Fruit fly (Drosophila melanogaster): ENCODE data around the gene CG16984.

Gene CG16984

dm6 chr3L:2566029-2566428, 29.6 kb upstream of the CG16984 start:
- TF ChIP-seq Rel (GFP tag; optimal IDR thresholded peaks at IDR 0.05) (no peak), Rel (tag; optimal IDR thresholded peaks at IDR 0.05) (peak; percentile 18), Dfd (GFP tag; optimal IDR thresholded peaks at IDR 0.05) (no peak)

dm6 chr3L:2567050-2567609, 28.5 kb upstream of the CG16984 start:
- TF ChIP-seq fru (GFP tag; optimal IDR thresholded peaks at IDR 0.05) = no peak
- TF ChIP-seq dsf (GFP tag; optimal IDR thresholded peaks at IDR 0.05; ENCODE audit: borderline replicate concordance) = no peak
- TF ChIP-seq h (GFP tag; optimal IDR thresholded peaks at IDR 0.05) = no peak
- TF ChIP-seq Mio (GFP tag; optimal IDR thresholded peaks at IDR 0.05) = no peak
- TF ChIP-seq woc (GFP tag; optimal IDR thresholded peaks at IDR 0.05) = no peak
- TF ChIP-seq Dif (GFP tag; optimal IDR thresholded peaks at IDR 0.05; ENCODE audit: partially characterized antibody) = no peak
- no peak for TF ChIP-seq CG32264 (GFP tag; optimal IDR thresholded peaks at IDR 0.05)
- TF ChIP-seq Dfd (GFP tag; optimal IDR thresholded peaks at IDR 0.05) = no peak
- TF ChIP-seq Jra (GFP tag; optimal IDR thresholded peaks at IDR 0.05) = no peak
- TF ChIP-seq N (GFP tag; optimal IDR thresholded peaks at IDR 0.05) = no peak
- no peak for TF ChIP-seq Myc (optimal IDR thresholded peaks at IDR 0.05)
- no peak for TF ChIP-seq CrebA (GFP tag; optimal IDR thresholded peaks at IDR 0.05; ENCODE audit: borderline replicate concordance)
- TF ChIP-seq Sp1 (GFP tag; optimal IDR thresholded peaks at IDR 0.05) = no peak
- no peak for TF ChIP-seq Abd-B (GFP tag; optimal IDR thresholded peaks at IDR 0.05)
- no peak for TF ChIP-seq CG9705 (GFP tag; optimal IDR thresholded peaks at IDR 0.05)
- TF ChIP-seq dmrt93B (GFP tag; optimal IDR thresholded peaks at IDR 0.05) = no peak
- TF ChIP-seq jim (GFP tag; optimal IDR thresholded peaks at IDR 0.05) = no peak
- TF ChIP-seq Hr83 (GFP tag; optimal IDR thresholded peaks at IDR 0.05; ENCODE audit: poor library complexity, severe bottlenecking) = no peak

DNA sequence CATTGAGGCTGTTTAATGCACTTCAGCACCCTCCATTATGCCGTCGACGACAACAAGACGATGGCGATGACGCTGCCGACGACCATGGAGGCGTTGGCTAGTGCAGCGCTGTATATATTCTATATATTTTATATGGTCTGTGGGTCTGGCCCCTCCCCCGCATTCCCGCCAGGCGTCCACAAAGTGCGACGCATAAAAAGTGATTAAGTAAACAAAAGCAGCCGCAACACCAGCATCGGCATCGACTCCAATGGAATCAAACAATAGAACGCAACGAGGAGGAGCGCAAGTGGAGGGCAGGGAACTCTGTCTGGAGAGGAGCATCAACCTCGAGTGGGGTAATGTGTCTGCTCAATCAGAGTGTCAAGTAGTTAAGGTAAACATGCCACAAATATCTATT, 27.3 kb upstream of the CG16984 start:
- TF ChIP-seq dmrt93B (GFP tag; optimal IDR thresholded peaks at IDR 0.05) (no peak), lola (GFP tag; optimal IDR thresholded peaks at IDR 0.05) (no peak)

DNA sequence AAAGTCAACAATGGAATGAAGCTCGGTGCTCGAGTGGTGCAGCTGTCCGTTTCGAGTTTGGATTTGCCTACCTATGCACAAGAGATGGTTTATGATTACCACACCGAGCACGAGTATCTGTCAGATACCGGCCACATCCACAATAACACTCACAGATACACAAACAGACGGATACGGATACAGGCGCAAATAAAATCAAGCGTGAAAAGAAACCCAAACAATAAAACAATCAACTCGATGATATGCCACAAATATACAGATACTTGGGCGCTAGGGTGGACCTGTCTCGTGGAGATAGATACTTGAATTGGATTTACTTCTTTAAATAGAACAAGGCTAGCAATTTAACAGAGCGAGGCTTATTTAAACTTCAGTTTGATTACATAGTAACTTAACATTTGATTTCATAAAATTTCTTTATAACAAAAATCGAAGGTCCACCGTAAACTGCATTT, 25.3 kb upstream of the CG16984 start:
- TF ChIP-seq Hnf4 (GFP tag; optimal IDR thresholded peaks at IDR 0.05) (peak; percentile 67), ey (GFP tag; optimal IDR thresholded peaks at IDR 0.05) (peak; percentile 78), brk (GFP tag; optimal IDR thresholded peaks at IDR 0.05) (peak; percentile 16), fru (GFP tag; optimal IDR thresholded peaks at IDR 0.05) (peak; percentile 80), OdsH (GFP tag; optimal IDR thresholded peaks at IDR 0.05) (peak; percentile 71), Sp1 (GFP tag; optimal IDR thresholded peaks at IDR 0.05) (peak; percentile 50), HLH106 (tag; optimal IDR thresholded peaks at IDR 0.05) (peak; percentile 32), Dfd (GFP tag; optimal IDR thresholded peaks at IDR 0.05) (no peak), h (GFP tag; optimal IDR thresholded peaks at IDR 0.05) (peak; percentile 77), Jra (GFP tag; optimal IDR thresholded peaks at IDR 0.05) (no peak), sage (GFP tag; optimal IDR thresholded peaks at IDR 0.05) (peak; percentile 41), rgr (GFP tag; optimal IDR thresholded peaks at IDR 0.05) (peak; percentile 78), Hr78 (GFP tag; optimal IDR thresholded peaks at IDR 0.05) (no peak), woc (GFP tag; optimal IDR thresholded peaks at IDR 0.05) (peak; percentile 42), CG32264 (GFP tag; optimal IDR thresholded peaks at IDR 0.05) (peak; percentile 12), br (GFP tag; optimal IDR thresholded peaks at IDR 0.05) (peak; percentile 74), Abd-B (GFP tag; optimal IDR thresholded peaks at IDR 0.05) (no peak), psq (GFP tag; optimal IDR thresholded peaks at IDR 0.05) (peak; percentile 66), foxo (GFP tag; optimal IDR thresholded peaks at IDR 0.05) (peak; percentile 27 to 78), Hr83 (GFP tag; optimal IDR thresholded peaks at IDR 0.05; ENCODE audit: poor library complexity, severe bottlenecking) (no peak)

DNA sequence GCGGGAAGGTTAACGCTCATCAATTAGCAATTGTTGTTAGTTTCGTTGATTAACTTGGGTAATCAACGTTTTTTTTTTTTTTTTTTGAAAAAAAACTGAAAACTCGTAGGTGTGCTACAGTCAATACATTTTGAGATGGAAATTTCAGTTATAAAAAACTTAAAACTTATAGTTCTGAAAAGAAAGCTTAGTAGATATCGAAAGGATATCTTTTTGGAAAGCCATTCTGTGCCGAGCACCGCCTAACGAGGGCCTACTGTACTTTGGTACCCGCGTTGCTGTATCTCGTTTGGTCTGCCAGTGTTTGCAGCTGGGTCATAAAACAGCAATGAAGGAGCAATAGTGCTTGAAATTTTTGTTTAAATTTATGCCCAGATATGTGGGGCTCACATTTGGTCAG, 23.6 kb upstream of the CG16984 start:
- peak; percentile 36 for TF ChIP-seq fru (GFP tag; optimal IDR thresholded peaks at IDR 0.05)
- TF ChIP-seq CrebA (GFP tag; optimal IDR thresholded peaks at IDR 0.05; ENCODE audit: borderline replicate concordance) = no peak
- peak in 1 of 2 experiments; percentile 34 for TF ChIP-seq foxo (GFP tag; optimal IDR thresholded peaks at IDR 0.05)
- peak; percentile 16 for TF ChIP-seq h (GFP tag; optimal IDR thresholded peaks at IDR 0.05)
- no peak for TF ChIP-seq dsf (GFP tag; optimal IDR thresholded peaks at IDR 0.05; ENCODE audit: borderline replicate concordance)

Measured in whole organism, wandering third instar larva.